Fruit fly (Drosophila melanogaster): ENCODE results near the gene CG18404.

dm6 chr3R:30259561-30259960 is 6.6 kb downstream of the CG18404 start:
- TF ChIP-seq CG3032 (tag; optimal IDR thresholded peaks at IDR 0.05) (peak; percentile 82), CG9139 (GFP tag; optimal IDR thresholded peaks at IDR 0.05) (peak; percentile 43), Hr4 (GFP tag; optimal IDR thresholded peaks at IDR 0.05) (peak; percentile 21), Ets96B (tag; optimal IDR thresholded peaks at IDR 0.05) (peak; percentile 85), acj6 (GFP tag; optimal IDR thresholded peaks at IDR 0.05) (peak; percentile 24), Blimp-1 (GFP tag; optimal IDR thresholded peaks at IDR 0.05) (no peak), Smox (GFP tag; optimal IDR thresholded peaks at IDR 0.05) (no peak), Gug (GFP tag; IDR thresholded peaks at IDR 0.05) (no peak), CG8119 (GFP tag; IDR thresholded peaks at IDR 0.05) (peak; percentile 33; the same call in 2 of the 3 replicates), CG7368 (GFP tag; optimal IDR thresholded peaks at IDR 0.05) (peak; percentile 19), Sox14 (GFP tag; optimal IDR thresholded peaks at IDR 0.05) (peak; percentile 37), CG32006 (GFP tag; optimal IDR thresholded peaks at IDR 0.05) (no peak)
